Worm (Caenorhabditis elegans) whole organism, early embryonic: ENCODE data around the gene T16G12.7.

Experiments used
- B0310.2 ChIP-seq: sonication (generic microtip); optimal IDR thresholded peaks from 2 replicates; lab custom pipeline; 2016; ENCODE audit warnings: mild to moderate bottlenecking, missing genetic modification characterization, missing compliant biosample characterization
- F13C5.2 ChIP-seq: sonication (generic microtip); optimal IDR thresholded peaks from 2 replicates; lab custom pipeline; 2017; ENCODE audit warnings: mild to moderate bottlenecking, missing genetic modification characterization, inconsistent platforms, missing compliant biosample characterization
- ama-1 ChIP-seq: fragments of 150-350 bp; optimal IDR thresholded peaks from 2 replicates; lab custom pipeline; 2014
- tbx-37 ChIP-seq: fragments of 200-800 bp; sonication (Bioruptor generic); conservative IDR thresholded peaks from 2 replicates; pipeline ENCODE4 v1.3.6; 2022; ENCODE audit warnings: missing genetic modification reagents, missing genetic modification characterization, missing compliant biosample characterization

ce11 chrIII:10064140-10064539 lies 24.2 kb upstream of the T16G12.7 start, which contains the start of gene ekl-6:
- TF ChIP-seq B0310.2 (tag; lab: Kevin White, UChicago) (no peak), ama-1 (no peak), F13C5.2 (tag; lab: Kevin White, UChicago) (no peak), tbx-37 (peak; percentile 70)
